Worm (Caenorhabditis elegans) whole organism, L3 larva: ENCODE data around the gene R05H5.7.

ENCODE experiments used
- nhr-77 ChIP-seq: fragments of 150-350 bp; optimal IDR thresholded peaks from 2 replicates; lab custom pipeline; 2014; ENCODE audit warnings: missing biosample characterization, missing genetic modification characterization
- skn-1 ChIP-seq: fragments of 150-350 bp; optimal IDR thresholded peaks from 2 replicates; lab custom pipeline; 2014; ENCODE audit warnings: missing biosample characterization, missing genetic modification characterization
- zag-1 ChIP-seq: fragments of 150-350 bp; optimal IDR thresholded peaks from 2 replicates; lab custom pipeline; 2014; ENCODE audit warnings: missing biosample characterization, missing genetic modification characterization

DNA sequence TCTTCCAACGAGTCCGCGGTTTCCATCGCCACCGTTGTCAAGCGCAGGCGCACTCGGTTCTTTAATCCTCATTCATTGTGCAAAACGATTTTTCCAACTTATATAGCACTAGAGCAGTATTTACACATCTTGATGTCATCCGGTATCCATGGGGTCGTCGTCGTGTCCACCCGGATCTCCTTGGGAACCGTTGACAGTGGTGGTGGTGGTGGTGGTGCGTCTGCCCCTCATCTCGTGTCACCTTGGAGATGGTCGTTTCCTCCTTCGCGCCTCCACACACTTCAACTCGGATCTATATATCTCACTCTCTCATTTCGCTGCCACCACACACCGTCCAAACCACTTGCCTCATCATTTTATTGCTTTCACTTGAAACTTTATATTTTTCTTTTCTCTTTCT, 29.5 kb upstream of the R05H5.7 start:
- TF ChIP-seq skn-1 (tag; lab: Kevin White, UChicago) (no peak), nhr-77 (tag; lab: Kevin White, UChicago) (no peak), zag-1 (tag; lab: Kevin White, UChicago) (no peak)
